Fruit fly (Drosophila melanogaster) whole organism, wandering third instar larva: Measurements from ENCODE around the gene CG11241.
"Not testable (repeated sequence)": the region's sequence is repeated elsewhere in the genome, so short reads cannot be mapped to it uniquely, and the experiment has no call there.

Experiments
- Abd-B ChIP-seq: fragments of >200 bp; optimal IDR thresholded peaks from 2 replicates; lab custom pipeline; 2017; ENCODE audit warnings: missing biosample characterization, missing genetic modification characterization
- CG32264 ChIP-seq: fragments of 200-800 bp; sonication (Bioruptor generic); optimal IDR thresholded peaks from 2 replicates; lab custom pipeline; 2016; ENCODE audit warnings: missing biosample characterization, missing genetic modification characterization
- CG9705 ChIP-seq: fragments of 200-800 bp; sonication (Bioruptor generic); optimal IDR thresholded peaks from 2 replicates; lab custom pipeline; 2018; ENCODE audit warnings: missing biosample characterization, mild to moderate bottlenecking, missing genetic modification characterization
- CrebA ChIP-seq: fragments of 200-800 bp; sonication (Bioruptor generic); optimal IDR thresholded peaks from 2 replicates; lab custom pipeline; 2016; ENCODE audit warnings: missing biosample characterization, mild to moderate bottlenecking, missing genetic modification characterization, borderline replicate concordance
- Dfd ChIP-seq: fragments of >200 bp; optimal IDR thresholded peaks from 2 replicates; lab custom pipeline; 2017; ENCODE audit warnings: missing biosample characterization, missing genetic modification characterization
- Dif ChIP-seq: fragments of 200-275, 200-300 bp; sonication (Bioruptor generic); optimal IDR thresholded peaks from 2 replicates; lab custom pipeline; 2018; ENCODE audit warnings: missing biosample characterization, missing genetic modification characterization; ENCODE audit not compliant: partially characterized antibody
- GATAd ChIP-seq: sonication (Bioruptor generic); optimal IDR thresholded peaks from 2 replicates; lab custom pipeline; 2016; ENCODE audit warnings: missing biosample characterization, missing genetic modification characterization
- Hr78 ChIP-seq: fragments of >200 bp; optimal IDR thresholded peaks from 2 replicates; lab custom pipeline; 2017; ENCODE audit warnings: missing biosample characterization, missing genetic modification characterization
- Hr83 ChIP-seq: fragments of 200-300 bp; sonication (Bioruptor generic); optimal IDR thresholded peaks from 2 replicates; lab custom pipeline; 2016; ENCODE audit warnings: missing biosample characterization, mild to moderate bottlenecking, missing genetic modification characterization, moderate library complexity; ENCODE audit not compliant: poor library complexity, severe bottlenecking
- Jra ChIP-seq: sonication (Bioruptor generic); optimal IDR thresholded peaks from 2 replicates; lab custom pipeline; 2016; ENCODE audit warnings: missing biosample characterization, missing genetic modification characterization
- Mio ChIP-seq: sonication (Bioruptor generic); optimal IDR thresholded peaks from 2 replicates; lab custom pipeline; 2016; ENCODE audit warnings: missing biosample characterization, missing genetic modification characterization
- Myc ChIP-seq: fragments of >200 bp; optimal IDR thresholded peaks from 2 replicates; lab custom pipeline; 2017
- N ChIP-seq: fragments of >200 bp; optimal IDR thresholded peaks from 2 replicates; lab custom pipeline; 2018; ENCODE audit warnings: missing biosample characterization, missing external identifiers, missing genetic modification characterization
- OdsH ChIP-seq: fragments of 200-800 bp; sonication (Bioruptor generic); optimal IDR thresholded peaks from 2 replicates; lab custom pipeline; 2016; ENCODE audit warnings: missing biosample characterization, mild to moderate bottlenecking, missing genetic modification characterization
- Rel ChIP-seq, 2 experiments: fragments of 200-800 bp; sonication (Bioruptor generic) in 1 of 2; optimal IDR thresholded peaks; 2 replicates in 1 of 2; 3 replicates in 1 of 2; lab custom pipeline; 2016 to 2019; ENCODE audit warnings: mild to moderate bottlenecking in 2 of 2, missing biosample characterization in 2 of 2, missing genetic modification characterization in 2 of 2, moderate library complexity in 1 of 2
- Sp1 ChIP-seq: fragments of 200-800 bp; sonication (Bioruptor generic); optimal IDR thresholded peaks from 3 replicates; lab custom pipeline; 2019; ENCODE audit warnings: missing biosample characterization, mild to moderate bottlenecking, missing genetic modification characterization, moderate library complexity
- Vsx2 ChIP-seq: fragments of 200-300, 225-300 bp; sonication (Bioruptor generic); optimal IDR thresholded peaks from 2 replicates; lab custom pipeline; 2018; ENCODE audit warnings: missing biosample characterization, missing genetic modification characterization; ENCODE audit not compliant: partially characterized antibody
- br ChIP-seq: fragments of 200-800 bp; sonication (Bioruptor generic); optimal IDR thresholded peaks from 2 replicates; lab custom pipeline; 2016; ENCODE audit warnings: missing biosample characterization, missing genetic modification characterization
- brk ChIP-seq: fragments of 200-800 bp; sonication (Bioruptor generic); optimal IDR thresholded peaks from 2 replicates; lab custom pipeline; 2016; ENCODE audit warnings: missing biosample characterization, mild to moderate bottlenecking, missing genetic modification characterization
- dl ChIP-seq, 2 experiments: fragments of 175-275, 200-275 bp in 1 of 2; fragments of 200-275 bp in 1 of 2; sonication (Bioruptor generic); optimal IDR thresholded peaks; lab custom pipeline; 2018; ENCODE audit warnings: mild to moderate bottlenecking in 2 of 2, missing biosample characterization in 2 of 2, missing genetic modification characterization in 2 of 2, moderate library complexity in 2 of 2; ENCODE audit not compliant: partially characterized antibody in 2 of 2, insufficient read depth in 1 of 2
- dmrt93B ChIP-seq: fragments of 200-800 bp; sonication (Bioruptor generic); optimal IDR thresholded peaks from 2 replicates; lab custom pipeline; 2018; ENCODE audit warnings: missing biosample characterization, mild to moderate bottlenecking, missing genetic modification characterization
- dsf ChIP-seq: sonication (Bioruptor generic); optimal IDR thresholded peaks from 2 replicates; lab custom pipeline; 2016; ENCODE audit warnings: missing biosample characterization, missing genetic modification characterization, borderline replicate concordance
- ey ChIP-seq: fragments of 200-800 bp; sonication (Bioruptor generic); optimal IDR thresholded peaks from 2 replicates; lab custom pipeline; 2016; ENCODE audit warnings: missing biosample characterization, missing genetic modification characterization
- foxo ChIP-seq, 2 experiments: fragments of 200-800 bp; sonication (Bioruptor generic); optimal IDR thresholded peaks; 2 replicates in 1 of 2; 3 replicates in 1 of 2; lab custom pipeline; 2016 to 2017; ENCODE audit warnings: missing biosample characterization in 2 of 2, missing genetic modification characterization in 2 of 2
- fru ChIP-seq: fragments of 200-800 bp; sonication (Bioruptor generic); optimal IDR thresholded peaks from 3 replicates; lab custom pipeline; 2016; ENCODE audit warnings: missing biosample characterization, mild to moderate bottlenecking, missing genetic modification characterization
- h ChIP-seq: fragments of 200-800 bp; sonication (Bioruptor generic); optimal IDR thresholded peaks from 3 replicates; lab custom pipeline; 2016; ENCODE audit warnings: missing biosample characterization, mild to moderate bottlenecking, missing genetic modification characterization
- jim ChIP-seq: fragments of 175-275, 200-325 bp; sonication (Bioruptor generic); optimal IDR thresholded peaks from 2 replicates; lab custom pipeline; 2016; ENCODE audit warnings: missing biosample characterization, mild to moderate bottlenecking, missing genetic modification characterization
- lola ChIP-seq: fragments of >200 bp; optimal IDR thresholded peaks from 2 replicates; lab custom pipeline; 2017; ENCODE audit warnings: missing biosample characterization, missing genetic modification characterization
- pan ChIP-seq: fragments of >200 bp; optimal IDR thresholded peaks from 2 replicates; lab custom pipeline; 2017
- psq ChIP-seq: fragments of 200-800 bp; sonication (Bioruptor generic); optimal IDR thresholded peaks from 3 replicates; lab custom pipeline; 2017; ENCODE audit warnings: missing biosample characterization, mild to moderate bottlenecking, missing genetic modification characterization, moderate library complexity
- rgr ChIP-seq: fragments of 200-800 bp; sonication (Bioruptor generic); optimal IDR thresholded peaks from 3 replicates; lab custom pipeline; 2016; ENCODE audit warnings: missing biosample characterization, mild to moderate bottlenecking, missing genetic modification characterization
- sage ChIP-seq: fragments of 200-800 bp; sonication (Bioruptor generic); optimal IDR thresholded peaks from 2 replicates; lab custom pipeline; 2016; ENCODE audit warnings: missing biosample characterization, mild to moderate bottlenecking, missing genetic modification characterization
- sv ChIP-seq: fragments of 200-800 bp; sonication (Bioruptor generic); optimal IDR thresholded peaks from 3 replicates; lab custom pipeline; 2016; ENCODE audit warnings: missing biosample characterization, missing genetic modification characterization
- tai ChIP-seq: sonication (Bioruptor generic); optimal IDR thresholded peaks from 2 replicates; lab custom pipeline; 2016; ENCODE audit warnings: missing biosample characterization, missing genetic modification characterization
- usp ChIP-seq: fragments of >200 bp; optimal IDR thresholded peaks from 2 replicates; lab custom pipeline; 2017; ENCODE audit warnings: missing biosample characterization, missing genetic modification characterization
- woc ChIP-seq: sonication (Bioruptor generic); optimal IDR thresholded peaks from 2 replicates; lab custom pipeline; 2016; ENCODE audit warnings: missing biosample characterization, mild to moderate bottlenecking, missing genetic modification characterization

CG11241 gene

DNA sequence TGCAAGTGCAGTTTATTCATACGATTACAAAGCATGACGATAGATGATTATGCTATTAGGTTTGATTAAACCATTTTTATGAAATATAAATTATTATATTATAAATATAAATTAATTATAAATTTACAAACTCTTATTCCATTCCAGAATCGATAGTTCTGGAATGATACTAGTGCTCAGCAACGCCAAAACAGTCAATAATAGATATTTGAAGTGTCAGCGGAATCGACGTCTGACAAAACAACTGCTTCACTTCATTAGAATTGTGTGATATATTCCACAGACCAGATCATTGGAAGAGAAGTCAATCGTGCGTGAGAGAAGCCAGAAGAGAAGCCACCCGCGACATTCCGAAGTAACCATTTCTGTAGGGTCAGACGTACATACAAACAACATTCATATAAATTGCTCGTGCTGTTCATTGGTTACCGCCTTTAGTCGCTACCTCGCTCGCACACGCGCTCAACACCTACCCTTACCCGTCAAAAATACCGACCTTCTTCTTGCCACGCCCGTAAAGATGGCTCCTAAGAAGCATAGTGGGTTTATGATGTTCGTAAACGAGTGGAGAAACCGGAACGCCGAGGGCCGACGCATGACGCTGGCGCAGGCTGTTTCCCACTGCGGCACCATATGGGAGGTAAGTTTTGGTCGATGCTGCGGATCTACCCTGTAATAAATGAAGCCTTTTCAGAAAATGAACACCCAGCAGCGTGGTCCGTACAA lies 14.0 kb downstream of the CG11241 start:
- TF ChIP-seq Abd-B (GFP tag; lab: Kevin White, UChicago): no peak
- TF ChIP-seq, all 38 proteins: peak for 0

DNA sequence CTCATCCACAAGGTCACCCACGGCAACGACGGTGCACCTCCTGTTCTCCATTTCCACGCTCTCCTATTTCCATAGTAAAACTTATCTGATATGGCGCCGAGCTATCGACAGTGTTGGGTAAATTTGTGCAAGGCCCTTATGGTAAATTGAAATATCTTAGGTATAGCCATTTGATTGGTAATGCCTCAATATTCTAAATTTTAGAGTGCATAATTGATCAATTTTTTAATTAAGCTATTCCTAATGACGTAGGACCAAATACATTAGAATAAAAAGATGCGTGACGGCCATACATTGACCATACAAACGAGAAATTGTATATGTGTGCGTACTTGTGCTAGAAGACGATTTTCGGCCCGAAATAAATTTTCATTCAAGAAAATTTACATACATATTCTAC lies 16.2 kb downstream of the CG11241 start, which contains the start of gene CG14451:
CG14451 (minus strand) TSS at position 101 of the 400 bp plus-strand sequence.
- TF ChIP-seq Mio (GFP tag; lab: Kevin White, UChicago) (no peak), CG32264 (GFP tag; lab: Kevin White, UChicago) (no peak), psq (GFP tag; lab: Kevin White, UChicago) (no peak), sv (GFP tag; lab: Kevin White, UChicago) (no peak), Myc (lab: Kevin White, UChicago) (no peak), woc (GFP tag; lab: Kevin White, UChicago) (no peak), usp (GFP tag; lab: Kevin White, UChicago) (no peak), Hr78 (GFP tag; lab: Kevin White, UChicago) (no peak), ey (no peak), foxo (GFP tag; optimal IDR thresholded peaks at IDR 0.05; lab: Kevin White, UChicago) (no peak), Sp1 (no peak), brk (GFP tag; lab: Kevin White, UChicago) (no peak), lola (GFP tag; lab: Kevin White, UChicago) (no peak), fru (no peak), Hr83 (no peak), br (GFP tag; lab: Kevin White, UChicago) (no peak), tai (GFP tag; lab: Kevin White, UChicago) (no peak), Rel (GFP tag; optimal IDR thresholded peaks at IDR 0.05; lab: Kevin White, UChicago) (no peak), Rel (tag; optimal IDR thresholded peaks at IDR 0.05; lab: Kevin White, UChicago) (no peak), N (GFP tag; lab: Kevin White, UChicago) (no peak), Dfd (GFP tag; lab: Kevin White, UChicago) (no peak)

DNA sequence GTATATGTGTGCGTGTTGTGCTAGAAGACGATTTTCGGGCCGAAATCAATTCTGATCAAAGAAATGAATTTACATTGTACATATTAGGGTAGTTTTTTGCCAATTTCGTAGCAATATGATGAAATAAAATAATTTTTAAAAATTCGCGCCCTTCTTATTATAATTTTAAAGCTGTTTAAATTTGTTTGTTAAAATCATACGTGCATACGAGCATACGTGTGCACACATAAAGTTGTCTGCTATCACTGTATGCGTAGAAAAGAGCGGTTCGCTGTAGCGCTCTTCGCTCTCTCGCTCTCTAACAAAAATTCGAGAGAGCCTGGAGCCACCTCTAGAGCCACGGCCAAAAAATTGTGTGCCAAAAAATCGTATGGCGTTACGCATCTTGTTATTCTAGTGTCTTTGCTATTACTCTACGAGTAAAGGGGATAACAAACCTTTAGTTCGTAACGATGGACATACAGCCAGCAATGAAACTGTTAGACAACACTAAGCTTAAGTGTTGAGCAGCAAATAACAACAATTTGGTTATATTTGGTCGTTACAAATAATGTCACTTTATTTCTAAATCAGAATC lies 17.4 kb downstream of the CG11241 start, which contains the start of gene mael:
mael (plus strand) TSS at position 510 of the 577 bp plus-strand sequence.
- not testable (repeated sequence) for TF ChIP-seq h (GFP tag; lab: Kevin White, UChicago); fru; rgr (GFP tag; lab: Kevin White, UChicago)
- TF ChIP-seq, all 38 proteins: peak for 0; not testable (repeated sequence) for 38

DNA sequence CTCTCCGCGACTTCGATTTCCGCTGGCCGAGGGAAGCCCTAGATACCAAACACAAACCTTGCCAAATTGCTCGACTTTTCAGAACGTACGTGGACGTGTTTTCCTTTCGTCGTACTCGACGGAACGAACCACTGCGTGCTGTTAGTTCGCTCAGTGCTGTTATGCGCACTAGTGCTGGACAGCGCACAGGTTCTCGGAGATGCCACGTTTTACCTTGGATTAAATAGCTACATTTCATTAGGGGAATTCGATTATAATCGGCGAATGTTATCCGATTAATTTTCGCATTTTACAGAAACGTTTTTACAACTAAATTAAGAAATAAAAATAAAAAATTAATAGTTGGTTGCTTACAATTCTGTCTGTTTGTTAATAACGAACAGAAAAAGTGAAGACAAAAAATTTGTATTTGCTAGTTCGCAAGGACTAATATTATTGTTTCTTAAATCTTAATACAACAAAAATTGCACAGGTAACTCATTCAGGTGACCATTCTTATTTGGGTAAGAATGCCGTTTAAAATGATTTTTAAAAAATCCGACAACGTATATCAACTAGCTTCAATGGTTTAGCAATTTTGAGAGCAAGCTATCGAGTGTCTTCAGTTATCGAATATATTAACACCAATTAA lies 21.0 kb downstream of the CG11241 start, which contains the start of the genes ArfGAP3 and CG32452:
ArfGAP3 (minus strand) TSS at position 441 of the 631 bp plus-strand sequence.
CG32452 (plus strand) TSS at position 592 of the 631 bp plus-strand sequence.
- TF ChIP-seq usp (GFP tag; lab: Kevin White, UChicago): no peak
- peak; percentile 68 for TF ChIP-seq Jra (GFP tag; lab: Kevin White, UChicago)
- peak; percentile 68 for TF ChIP-seq Sp1
- peak; percentile 75 for TF ChIP-seq woc (GFP tag; lab: Kevin White, UChicago)
- no peak for TF ChIP-seq CG32264 (GFP tag; lab: Kevin White, UChicago)
- TF ChIP-seq Dif (GFP tag; lab: Kevin White, UChicago): no peak
- peak; percentile 70 for TF ChIP-seq h (GFP tag; lab: Kevin White, UChicago)
- TF ChIP-seq tai (GFP tag; lab: Kevin White, UChicago): no peak
- TF ChIP-seq N (GFP tag; lab: Kevin White, UChicago): no peak
- no peak for TF ChIP-seq dsf
- TF ChIP-seq Vsx2 (GFP tag; lab: Kevin White, UChicago): no peak
- TF ChIP-seq CG9705 (GFP tag; lab: Kevin White, UChicago): peak; percentile 62
- TF ChIP-seq rgr (GFP tag; lab: Kevin White, UChicago): peak; percentile 67
- TF ChIP-seq Hr83: peak; percentile 74
- TF ChIP-seq fru: peak; percentile 66
- no peak for TF ChIP-seq lola (GFP tag; lab: Kevin White, UChicago)
- no peak for TF ChIP-seq CrebA (GFP tag; lab: Kevin White, UChicago)
- no peak for TF ChIP-seq sage
- TF ChIP-seq psq (GFP tag; lab: Kevin White, UChicago): peak; percentile 50
- TF ChIP-seq jim: no peak
- TF ChIP-seq ey: peak; percentile 73
- TF ChIP-seq Dfd (GFP tag; lab: Kevin White, UChicago): no peak
- TF ChIP-seq brk (GFP tag; lab: Kevin White, UChicago): no peak
- TF ChIP-seq br (GFP tag; lab: Kevin White, UChicago): no peak
- TF ChIP-seq Hr78 (GFP tag; lab: Kevin White, UChicago): no peak
- TF ChIP-seq Mio (GFP tag; lab: Kevin White, UChicago): no peak
- peak in 1 of 2 experiments; percentile 79 for TF ChIP-seq foxo (GFP tag; optimal IDR thresholded peaks at IDR 0.05; lab: Kevin White, UChicago)
- TF ChIP-seq Myc (lab: Kevin White, UChicago): peak; percentile 74
- no peak for TF ChIP-seq Rel (GFP tag; optimal IDR thresholded peaks at IDR 0.05; lab: Kevin White, UChicago)
- TF ChIP-seq Rel (tag; optimal IDR thresholded peaks at IDR 0.05; lab: Kevin White, UChicago): peak; percentile 9
- peak; percentile 63 for TF ChIP-seq GATAd
- TF ChIP-seq pan: no peak
- no peak for TF ChIP-seq dl (GFP tag; optimal IDR thresholded peaks at IDR 0.05; lab: Kevin White, UChicago; ENCODE audit: insufficient read depth in 1 of 2, partially characterized antibody in 2 of 2)
- peak; percentile 62 for TF ChIP-seq sv (GFP tag; lab: Kevin White, UChicago)
- peak; percentile 26 for TF ChIP-seq OdsH (GFP tag; lab: Kevin White, UChicago)
- TF ChIP-seq dmrt93B (GFP tag; lab: Kevin White, UChicago): peak; percentile 38
- TF ChIP-seq Abd-B (GFP tag; lab: Kevin White, UChicago): no peak
